Worm (Caenorhabditis elegans) whole organism, L4 larva: ENCODE measurements around the gene Y75B8A.19.
A peak's percentile ranks its signal among the peaks of the same experiment; 100 is the strongest.

Source experiments
- D1046.2 ChIP-seq: fragments of 200-800 bp; sonication (Bioruptor generic); IDR thresholded peaks from 2 replicates; pipeline ENCODE4 v1.3.6; 2022; ENCODE audit warnings: missing genetic modification characterization, missing compliant biosample characterization
- F10B5.3 ChIP-seq: sonication (generic microtip); optimal IDR thresholded peaks from 2 replicates; lab custom pipeline; 2016; ENCODE audit warnings: mild to moderate bottlenecking, missing genetic modification characterization, missing compliant biosample characterization
- F26F4.8 ChIP-seq: fragments of 200-800 bp; sonication (Bioruptor generic); conservative IDR thresholded peaks from 2 replicates; pipeline ENCODE4 v1.3.6; 2022; ENCODE audit warnings: missing genetic modification characterization, missing compliant biosample characterization
- T20F7.1 ChIP-seq: fragments of 200-800 bp; sonication (Bioruptor generic); optimal IDR thresholded peaks from 2 replicates; lab custom pipeline; 2018; ENCODE audit warnings: mild to moderate bottlenecking, missing genetic modification characterization, missing compliant biosample characterization
- T26A8.4 ChIP-seq: fragments of 200-800 bp; sonication (Bioruptor generic); IDR thresholded peaks from 2 replicates; pipeline ENCODE4 v1.3.6; 2022; ENCODE audit warnings: missing genetic modification characterization, missing compliant biosample characterization
- Y75B8A.6 ChIP-seq: fragments of 200-800 bp; sonication (Bioruptor generic); IDR thresholded peaks from 2 replicates; pipeline ENCODE4 v1.3.6; 2022; ENCODE audit warnings: missing genetic modification reagents, missing genetic modification characterization, missing compliant biosample characterization
- ZK546.5 ChIP-seq, 2 experiments: sonication (generic microtip); optimal IDR thresholded peaks; 2 replicates each; lab custom pipeline; 2017; ENCODE audit warnings: missing biosample characterization in 2 of 2, missing genetic modification characterization in 2 of 2
- aha-1 ChIP-seq: fragments of 150-350 bp; peaks from one replicate; lab custom pipeline; 2014; ENCODE audit warnings: missing biosample characterization, missing genetic modification characterization
- attf-4 ChIP-seq: sonication (generic microtip); optimal IDR thresholded peaks from 3 replicates; lab custom pipeline; 2017; ENCODE audit warnings: missing biosample characterization, missing genetic modification characterization
- ceh-20 ChIP-seq: fragments of 200-800 bp; sonication (Bioruptor generic); IDR thresholded peaks from 2 replicates; pipeline ENCODE4 v1.3.6; 2022; ENCODE audit warnings: missing genetic modification reagents, missing genetic modification characterization, missing compliant biosample characterization
- ceh-28 ChIP-seq: fragments of 150-350 bp; optimal IDR thresholded peaks from 2 replicates; lab custom pipeline; 2014; ENCODE audit warnings: missing biosample characterization, missing genetic modification reagents, missing genetic modification characterization
- ceh-82 ChIP-seq: sonication (generic microtip); optimal IDR thresholded peaks from 2 replicates; lab custom pipeline; 2017; ENCODE audit warnings: missing biosample characterization, missing genetic modification characterization
- ces-1 ChIP-seq: fragments of 150-350 bp; sonication (generic microtip); optimal IDR thresholded peaks from 4 replicates; lab custom pipeline; 2014; ENCODE audit warnings: missing biosample characterization, missing genetic modification reagents, missing genetic modification characterization
- daf-19 ChIP-seq: fragments of 200-800 bp; sonication (Bioruptor generic); conservative IDR thresholded peaks from 2 replicates; pipeline ENCODE4 v1.3.6; 2022; ENCODE audit warnings: missing genetic modification characterization, missing compliant biosample characterization
- dmd-8 ChIP-seq: fragments of 200-800 bp; sonication (Bioruptor generic); IDR thresholded peaks from 2 replicates; pipeline ENCODE4 v1.3.6; 2022; ENCODE audit warnings: missing genetic modification characterization, missing compliant biosample characterization
- dpl-1 ChIP-seq: fragments of 150-350 bp; optimal IDR thresholded peaks from 2 replicates; lab custom pipeline; 2014; ENCODE audit warnings: missing biosample characterization, missing genetic modification reagents, missing genetic modification characterization
- hlh-11 ChIP-seq: fragments of 200-800 bp; sonication (Bioruptor generic); optimal IDR thresholded peaks from 2 replicates; lab custom pipeline; 2018; ENCODE audit warnings: mild to moderate bottlenecking, missing genetic modification characterization, missing compliant biosample characterization
- lim-7 ChIP-seq: fragments of 200-800 bp; sonication (Bioruptor generic); IDR thresholded peaks from 2 replicates; pipeline ENCODE4 v1.3.6; 2022; ENCODE audit warnings: missing genetic modification characterization, missing compliant biosample characterization
- lin-13 ChIP-seq: fragments of 150-350 bp; optimal IDR thresholded peaks from 2 replicates; lab custom pipeline; 2014; ENCODE audit warnings: missing biosample characterization, missing genetic modification reagents, missing genetic modification characterization
- lin-29 ChIP-seq: fragments of 200-800 bp; sonication (Bioruptor generic); IDR thresholded peaks from 2 replicates; pipeline ENCODE4 v1.3.6; 2022; ENCODE audit warnings: missing genetic modification reagents, missing genetic modification characterization, missing compliant biosample characterization
- lsy-2 ChIP-seq, 2 experiments: fragments of 150-350 bp in 1 of 2; sonication (generic microtip) in 1 of 2; optimal IDR thresholded peaks; 2 replicates each; lab custom pipeline; 2014 to 2017; ENCODE audit warnings: missing biosample characterization in 2 of 2, missing genetic modification characterization in 2 of 2
- mdt-29 ChIP-seq: fragments of 200-800 bp; sonication (Bioruptor generic); IDR thresholded peaks from 2 replicates; pipeline ENCODE4 v1.3.6; 2022; ENCODE audit warnings: missing genetic modification reagents, missing genetic modification characterization, missing compliant biosample characterization
- mes-2 ChIP-seq: sonication (generic microtip); optimal IDR thresholded peaks from 2 replicates; lab custom pipeline; 2016; ENCODE audit warnings: missing genotype, mild to moderate bottlenecking, missing genetic modification characterization, missing compliant biosample characterization; ENCODE audit not compliant: poor library complexity, severe bottlenecking
- nhr-102 ChIP-seq: sonication (generic microtip); optimal IDR thresholded peaks from 2 replicates; lab custom pipeline; 2016; ENCODE audit warnings: mild to moderate bottlenecking, missing genetic modification characterization, moderate library complexity, missing compliant biosample characterization
- nhr-111 ChIP-seq: fragments of 200-800 bp; sonication (Bioruptor generic); optimal IDR thresholded peaks from 2 replicates; lab custom pipeline; 2018; ENCODE audit warnings: mild to moderate bottlenecking, missing genetic modification characterization, missing compliant biosample characterization
- nhr-28 ChIP-seq: fragments of 150-350 bp; optimal IDR thresholded peaks from 2 replicates; lab custom pipeline; 2014; ENCODE audit warnings: missing biosample characterization, missing genetic modification characterization
- nhr-42 ChIP-seq: fragments of 200-800 bp; sonication (Bioruptor generic); IDR thresholded peaks from 2 replicates; pipeline ENCODE4 v1.3.6; 2022; ENCODE audit warnings: missing genetic modification characterization, missing compliant biosample characterization
- nhr-48 ChIP-seq: sonication (generic microtip); optimal IDR thresholded peaks from 2 replicates; lab custom pipeline; 2016; ENCODE audit warnings: mild to moderate bottlenecking, missing genetic modification characterization, missing compliant biosample characterization
- pha-4 ChIP-seq, 2 experiments: fragments of 150-350 bp in 1 of 2; fragments of 200-800 bp in 1 of 2; sonication (Bioruptor generic) in 1 of 2; IDR thresholded peaks in 1 of 2; optimal IDR thresholded peaks in 1 of 2; 2 replicates each; pipeline versions ENCODE4 v1.3.6 to Lab custom; 2014 to 2022; ENCODE audit warnings: missing genetic modification characterization in 2 of 2, missing genetic modification reagents in 2 of 2, missing biosample characterization in 1 of 2, missing compliant biosample characterization in 1 of 2
- php-3 ChIP-seq: fragments of 200-800 bp; sonication (Bioruptor generic); IDR thresholded peaks from 2 replicates; pipeline ENCODE4 v1.3.6; 2022; ENCODE audit warnings: missing genetic modification reagents, missing genetic modification characterization, missing compliant biosample characterization
- pqm-1 ChIP-seq: sonication (generic microtip); optimal IDR thresholded peaks from 2 replicates; lab custom pipeline; 2017; ENCODE audit warnings: missing biosample characterization, missing genetic modification characterization
- sdz-12 ChIP-seq: fragments of 200-800 bp; sonication (Bioruptor generic); optimal IDR thresholded peaks from 2 replicates; lab custom pipeline; 2018; ENCODE audit warnings: mild to moderate bottlenecking, missing genetic modification characterization, missing compliant biosample characterization
- set-16 ChIP-seq: fragments of 200-800 bp; sonication (Bioruptor generic); IDR thresholded peaks from 2 replicates; pipeline ENCODE4 v1.3.6; 2022; ENCODE audit warnings: missing genetic modification reagents, missing genetic modification characterization, missing compliant biosample characterization
- tag-97 ChIP-seq: fragments of 200-800 bp; sonication (Bioruptor generic); IDR thresholded peaks from 2 replicates; pipeline ENCODE4 v1.3.6; 2022; ENCODE audit warnings: missing genetic modification characterization, missing compliant biosample characterization
- unc-62 ChIP-seq, 3 experiments: fragments of 150-350 bp in 1 of 3; sonication (generic microtip); optimal IDR thresholded peaks in 2 of 3; peaks in 1 of 3; 1 replicate in 1 of 3; 2 replicates in 2 of 3; lab custom pipeline; 2014 to 2017; ENCODE audit warnings: missing biosample characterization in 3 of 3, missing genetic modification characterization in 3 of 3, missing genetic modification reagents in 3 of 3, missing genotype in 1 of 3
- vab-7 ChIP-seq: fragments of 200-800 bp; sonication (Bioruptor generic); IDR thresholded peaks from 2 replicates; pipeline ENCODE4 v1.3.6; 2022; ENCODE audit warnings: missing genetic modification reagents, missing genetic modification characterization, missing compliant biosample characterization
- zag-1 ChIP-seq: fragments of 150-350 bp; optimal IDR thresholded peaks from 2 replicates; lab custom pipeline; 2014; ENCODE audit warnings: missing biosample characterization, missing genetic modification characterization
- zip-11 ChIP-seq: fragments of 200-800 bp; sonication (Bioruptor generic); IDR thresholded peaks from 2 replicates; pipeline ENCODE4 v1.3.6; 2022; ENCODE audit warnings: missing genetic modification characterization, missing compliant biosample characterization

Gene Y75B8A.19

DNA sequence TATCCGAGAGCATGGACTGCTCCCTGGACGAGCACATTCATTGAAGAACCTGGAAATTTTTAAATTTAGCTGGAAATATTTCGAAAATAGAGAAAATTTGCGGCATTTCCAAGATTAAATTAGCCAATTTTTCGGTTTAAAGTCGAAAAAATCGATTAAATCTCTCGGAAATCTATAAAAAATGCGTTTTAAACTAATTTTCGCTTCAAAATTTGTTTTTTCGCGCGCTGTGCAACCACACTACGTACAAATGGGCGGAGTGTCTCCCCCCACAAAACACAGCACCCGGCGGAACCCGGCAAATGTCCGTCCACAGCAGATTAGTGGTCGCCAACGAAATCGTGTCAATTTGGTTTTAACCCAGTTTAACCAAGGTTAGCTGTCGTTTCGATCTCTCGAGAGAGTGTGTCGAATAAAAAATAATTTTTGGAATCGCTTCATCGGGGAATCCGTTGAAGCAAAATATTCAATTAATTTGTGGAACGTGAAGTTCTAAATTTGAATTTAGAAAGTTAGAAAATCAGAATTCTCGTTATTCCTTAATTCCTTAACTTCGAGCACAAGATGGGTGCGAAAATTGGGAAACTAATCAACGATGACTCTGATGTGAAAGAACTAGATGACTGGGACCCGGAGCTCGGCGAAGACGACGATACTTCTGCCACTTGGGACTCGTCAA is 23.8 kb downstream of the Y75B8A.19 start, which contains the start of the genes tim-1 and Y75B8A.23 (continued):
- TF ChIP-seq D1046.2 (GFP tag; lab: Robert Waterston, UW) (peak; percentile 51; the same call in 1 of the 2 replicates), ceh-82 (tag; lab: Kevin White, UChicago) (no peak), dpl-1 (GFP tag; lab: Kevin White, UChicago) (peak; percentile 98), lim-7 (peak; percentile 67; the same call in 1 of the 2 replicates), aha-1 (tag; lab: Kevin White, UChicago) (peak; percentile 99), lsy-2 (tag; optimal IDR thresholded peaks at IDR 0.05; lab: Kevin White, UChicago) (peak; percentile 42 to 95), F10B5.3 (tag; lab: Kevin White, UChicago) (peak; percentile 66), lin-29 (peak; percentile 36), T26A8.4 (GFP tag; lab: Robert Waterston, UW) (peak; percentile 96), dmd-8 (GFP tag; lab: Robert Waterston, UW) (peak; percentile 39; the same call in 1 of the 2 replicates), ZK546.5 (tag; optimal IDR thresholded peaks at IDR 0.05; lab: Kevin White, UChicago) (peak; percentile 19 to 36), ceh-20 (peak; percentile 69; the same call in 1 of the 2 replicates), nhr-102 (tag; lab: Kevin White, UChicago) (peak; percentile 91), sdz-12 (peak; percentile 79), nhr-48 (tag; lab: Kevin White, UChicago) (peak; percentile 74), nhr-42 (peak; percentile 84), mdt-29 (GFP tag; lab: Robert Waterston, UW) (peak; percentile 92), pqm-1 (tag; lab: Kevin White, UChicago) (peak; percentile 37)

DNA sequence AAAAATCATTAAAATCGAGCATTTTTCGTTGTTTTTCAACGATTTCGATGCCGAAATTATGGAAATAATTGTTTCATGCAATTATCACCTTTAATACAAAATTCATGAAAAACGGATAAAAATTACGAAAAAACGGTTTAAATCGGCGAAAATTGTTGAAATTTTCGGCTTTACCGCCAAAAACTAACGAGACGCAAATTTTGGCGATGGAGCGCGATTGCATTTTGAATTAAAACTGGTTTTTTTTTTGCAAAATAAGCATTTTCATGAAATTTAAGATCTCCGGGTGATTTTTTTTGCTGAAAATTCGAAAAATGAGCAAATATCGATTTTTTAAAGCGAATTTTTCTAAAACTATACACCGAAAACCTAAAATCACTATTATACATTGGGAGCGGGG is 24.7 kb downstream of the Y75B8A.19 start:
- TF ChIP-seq php-3 (no peak), pha-4 (GFP tag; IDR thresholded peaks at IDR 0.05; lab: Robert Waterston, UW) (peak; percentile 12; the same call in 1 of the 2 replicates), pha-4 (tag; optimal IDR thresholded peaks at IDR 0.05; lab: Kevin White, UChicago) (no peak)

DNA sequence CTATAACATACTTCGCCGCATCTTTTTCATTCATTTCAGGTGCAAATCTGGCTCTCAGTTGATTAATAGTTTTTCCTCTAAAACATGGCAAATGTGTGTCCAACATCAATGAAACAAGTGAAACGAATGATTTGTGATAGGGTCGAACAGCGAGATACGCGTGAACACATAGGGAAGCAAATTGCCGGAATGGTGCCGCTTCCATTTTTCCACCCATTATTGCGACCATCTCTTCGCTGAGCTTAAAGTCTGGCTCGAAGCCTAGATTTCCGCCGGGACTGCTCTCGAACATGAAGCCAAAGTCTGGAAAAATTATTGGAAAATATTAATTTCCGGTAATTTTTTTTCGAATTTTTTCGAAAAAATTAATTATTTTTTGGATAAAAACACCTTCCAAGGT is 26.9 kb downstream of the Y75B8A.19 start:
- TF ChIP-seq aha-1 (tag; lab: Kevin White, UChicago) (peak; percentile 91), ces-1 (no peak), pha-4 (GFP tag; IDR thresholded peaks at IDR 0.05; lab: Robert Waterston, UW) (no peak), pha-4 (tag; optimal IDR thresholded peaks at IDR 0.05; lab: Kevin White, UChicago) (no peak), nhr-28 (tag; lab: Kevin White, UChicago) (no peak), lsy-2 (tag; optimal IDR thresholded peaks at IDR 0.05; lab: Kevin White, UChicago) (no peak), tag-97 (GFP tag; lab: Robert Waterston, UW) (no peak)

DNA sequence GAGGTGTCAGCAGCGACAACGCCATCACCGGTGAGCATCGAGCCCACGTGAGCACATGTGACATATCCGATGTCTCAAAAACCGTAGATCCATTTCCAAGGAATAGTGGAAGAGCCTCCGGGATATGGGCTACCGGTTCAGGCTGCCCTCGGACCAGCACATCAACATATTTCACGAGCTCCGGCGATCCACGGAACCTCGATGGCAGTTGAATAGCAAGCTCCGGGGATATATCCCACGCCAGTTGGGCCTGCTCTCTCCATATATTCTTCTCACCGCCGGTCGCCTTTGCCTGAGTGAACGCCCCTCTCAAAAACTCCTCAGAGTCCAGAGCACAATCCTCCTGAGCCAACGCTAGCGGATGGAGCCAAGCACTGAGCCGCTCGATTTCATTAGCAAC is 33.4 kb downstream of the Y75B8A.19 start:
- TF ChIP-seq F26F4.8 (GFP tag; lab: Robert Waterston, UW) (0 out of 2 replicates have a peak, but pooled peaks have one; percentile 5), set-16 (GFP tag; lab: Robert Waterston, UW) (peak; percentile 56), ceh-82 (tag; lab: Kevin White, UChicago) (no peak)
- TF ChIP-seq, all 104 proteins: peak for 2

DNA sequence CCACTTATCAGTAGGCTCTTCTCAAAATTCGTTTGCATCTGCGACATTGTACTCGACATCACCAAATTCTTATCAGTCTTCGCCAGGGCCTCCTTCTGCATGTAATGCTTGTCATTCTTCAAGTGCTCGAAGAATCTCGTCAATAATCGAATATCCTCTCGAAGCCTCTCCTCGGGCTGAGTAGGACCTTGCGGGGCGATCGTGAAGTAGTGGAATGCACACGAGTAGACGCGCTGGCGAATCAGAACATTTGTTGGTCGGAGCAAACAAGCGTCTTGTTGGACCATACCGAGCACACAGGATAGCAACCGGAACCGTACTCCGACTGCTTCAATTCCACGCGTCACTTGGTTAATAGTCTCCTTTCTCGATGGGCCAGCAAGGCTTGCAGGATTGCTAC is 34.0 kb downstream of the Y75B8A.19 start:
- TF ChIP-seq unc-62 (GFP tag; optimal IDR thresholded peaks at IDR 0.05 in 1 of 2; lab: Kevin White, UChicago) (peak in 1 of 2 experiments; percentile 93), unc-62 (tag; optimal IDR thresholded peaks at IDR 0.05; lab: Kevin White, UChicago) (no peak), ZK546.5 (tag; optimal IDR thresholded peaks at IDR 0.05; lab: Kevin White, UChicago) (no peak), aha-1 (tag; lab: Kevin White, UChicago) (peak; percentile 1)

DNA sequence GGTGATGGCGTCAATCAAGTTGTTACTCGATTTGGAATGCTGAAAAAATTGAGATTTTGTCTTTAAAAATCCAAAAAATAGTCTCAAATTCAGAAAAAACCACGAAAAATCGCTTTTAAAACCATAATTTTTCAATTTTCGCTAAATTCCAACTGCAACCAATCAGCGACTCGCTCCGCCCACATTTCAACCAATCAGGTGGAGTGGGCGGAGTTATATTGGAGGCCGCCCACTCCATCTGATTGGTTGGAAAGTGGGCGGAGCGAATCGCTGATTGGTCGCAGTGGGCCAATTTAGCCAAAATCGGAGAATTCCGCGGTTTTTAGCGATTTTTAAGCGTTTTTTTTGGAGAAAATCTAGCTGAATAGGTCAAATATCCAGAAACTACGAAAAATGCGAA is 43.4 kb downstream of the Y75B8A.19 start:
- no peak for TF ChIP-seq nhr-111
- no peak for TF ChIP-seq attf-4
- no peak for TF ChIP-seq zag-1
- TF ChIP-seq hlh-11 (tag; lab: Kevin White, UChicago), result no peak
- no peak for TF ChIP-seq lin-13
- no peak for TF ChIP-seq vab-7 (GFP tag; lab: Robert Waterston, UW)
- no peak for TF ChIP-seq ceh-28 (tag; lab: Kevin White, UChicago)
- TF ChIP-seq pha-4 (GFP tag; IDR thresholded peaks at IDR 0.05; lab: Robert Waterston, UW), result no peak
- no peak for TF ChIP-seq pha-4 (tag; optimal IDR thresholded peaks at IDR 0.05; lab: Kevin White, UChicago)
- no peak for TF ChIP-seq T26A8.4 (GFP tag; lab: Robert Waterston, UW)
- TF ChIP-seq nhr-48 (tag; lab: Kevin White, UChicago), result no peak
- TF ChIP-seq daf-19 (GFP tag; lab: Robert Waterston, UW), result no peak
- no peak for TF ChIP-seq Y75B8A.6
- no peak for TF ChIP-seq aha-1 (tag; lab: Kevin White, UChicago)
- TF ChIP-seq T20F7.1 (GFP tag; lab: Kevin White, UChicago), result no peak
- no peak for TF ChIP-seq mes-2
- no peak for TF ChIP-seq D1046.2 (GFP tag; lab: Robert Waterston, UW)
- TF ChIP-seq zip-11 (GFP tag; lab: Robert Waterston, UW), result no peak
- TF ChIP-seq pqm-1 (tag; lab: Kevin White, UChicago), result no peak
